Fruit fly (Drosophila melanogaster) whole organism, prepupa: ENCODE data around the gene Gnpnat.

Experiments used
- Blimp-1 ChIP-seq: fragments of 200-800 bp; sonication (Bioruptor generic); optimal IDR thresholded peaks from 3 replicates; lab custom pipeline; 2017; ENCODE audit warnings: missing biosample characterization, missing genetic modification characterization, mild to moderate bottlenecking, moderate library complexity, missing genetic modification reagents
- CG10631 ChIP-seq: fragments of 200-800 bp; sonication (Bioruptor generic); optimal IDR thresholded peaks from 2 replicates; lab custom pipeline; 2016; ENCODE audit warnings: missing biosample characterization, missing genetic modification characterization
- CG10669 ChIP-seq: fragments of 200-800 bp; sonication (Bioruptor generic); optimal IDR thresholded peaks from 3 replicates; lab custom pipeline; 2018; ENCODE audit warnings: missing biosample characterization, mild to moderate bottlenecking, missing genetic modification characterization, moderate library complexity
- CG11294 ChIP-seq: fragments of 200-800 bp; sonication (Bioruptor generic); IDR thresholded peaks from 2 replicates; pipeline ENCODE4 v1.3.6; 2022; ENCODE audit warnings: missing biosample characterization, missing genetic modification characterization
- CG11762 ChIP-seq: fragments of 200-800 bp; sonication (Bioruptor generic); optimal IDR thresholded peaks from 3 replicates; lab custom pipeline; 2016; ENCODE audit warnings: missing biosample characterization, missing genetic modification characterization; ENCODE audit not compliant: insufficient read depth
- CG11902 ChIP-seq: fragments of 200-800 bp; sonication (Bioruptor generic); optimal IDR thresholded peaks from 3 replicates; lab custom pipeline; 2016; ENCODE audit warnings: missing biosample characterization, missing genetic modification characterization
- CG15336 ChIP-seq: fragments of 200-800 bp; sonication (Bioruptor generic); IDR thresholded peaks from 2 replicates; pipeline ENCODE4 v1.3.6; 2022; ENCODE audit warnings: missing biosample characterization, missing genetic modification characterization
- CG1621 ChIP-seq: fragments of 200-800 bp; sonication (Bioruptor generic); optimal IDR thresholded peaks from 3 replicates; lab custom pipeline; 2018; ENCODE audit warnings: missing biosample characterization, mild to moderate bottlenecking, missing genetic modification characterization
- CG16779 ChIP-seq: fragments of 200-800 bp; sonication (Bioruptor generic); optimal IDR thresholded peaks from 3 replicates; lab custom pipeline; 2017; ENCODE audit warnings: missing biosample characterization, mild to moderate bottlenecking, missing genetic modification characterization
- CG3032 ChIP-seq: fragments of 200-800 bp; optimal IDR thresholded peaks from 2 replicates; lab custom pipeline; 2019; ENCODE audit warnings: missing biosample characterization, mild to moderate bottlenecking, missing genetic modification characterization, moderate library complexity
- CG31627 ChIP-seq: fragments of 200-800 bp; sonication (Bioruptor generic); optimal IDR thresholded peaks from 3 replicates; lab custom pipeline; 2016; ENCODE audit warnings: missing biosample characterization, missing genetic modification characterization
- CG34406 ChIP-seq: fragments of 200-800 bp; sonication (Bioruptor generic); optimal IDR thresholded peaks from 3 replicates; lab custom pipeline; 2016; ENCODE audit warnings: missing biosample characterization, missing genetic modification characterization
- CG4318 ChIP-seq: fragments of 200-800 bp; sonication (Bioruptor generic); optimal IDR thresholded peaks from 3 replicates; lab custom pipeline; 2017; ENCODE audit warnings: missing biosample characterization, mild to moderate bottlenecking, missing genetic modification characterization
- CG6163 ChIP-seq: fragments of 200-800 bp; sonication (Bioruptor generic); IDR thresholded peaks from 3 replicates; pipeline ENCODE4 v1.3.6; 2022; ENCODE audit warnings: missing biosample characterization, missing genetic modification characterization
- CG6792 ChIP-seq: fragments of 200-800 bp; sonication (Bioruptor generic); optimal IDR thresholded peaks from 3 replicates; lab custom pipeline; 2016; ENCODE audit warnings: missing biosample characterization, missing genetic modification characterization
- CG6808 ChIP-seq: fragments of 200-800 bp; sonication (Bioruptor generic); optimal IDR thresholded peaks from 3 replicates; lab custom pipeline; 2017; ENCODE audit warnings: missing biosample characterization, missing genetic modification characterization, mild to moderate bottlenecking, moderate library complexity, missing genetic modification reagents
- CG7368 ChIP-seq: fragments of 200-800 bp; sonication (Bioruptor generic); optimal IDR thresholded peaks from 3 replicates; lab custom pipeline; 2016; ENCODE audit warnings: missing biosample characterization, missing genetic modification characterization
- CG8119 ChIP-seq: fragments of 200-800 bp; sonication (Bioruptor generic); IDR thresholded peaks from 3 replicates; pipeline ENCODE4 v1.3.6; 2022; ENCODE audit warnings: missing biosample characterization, missing genetic modification characterization
- CG8319 ChIP-seq: fragments of 200-800 bp; sonication (Bioruptor generic); optimal IDR thresholded peaks from 3 replicates; lab custom pipeline; 2016; ENCODE audit warnings: missing biosample characterization, missing genetic modification characterization
- CG9139 ChIP-seq: fragments of 200-800 bp; sonication (Bioruptor generic); optimal IDR thresholded peaks from 3 replicates; lab custom pipeline; 2017; ENCODE audit warnings: missing biosample characterization, mild to moderate bottlenecking, missing genetic modification characterization
- Eip75B ChIP-seq: fragments of 200-800 bp; sonication (Bioruptor generic); optimal IDR thresholded peaks from 3 replicates; lab custom pipeline; 2016; ENCODE audit warnings: missing biosample characterization, missing genetic modification characterization
- Eip78C ChIP-seq: fragments of 200-800 bp; sonication (Bioruptor generic); peaks from one replicate; lab custom pipeline; 2016; ENCODE audit warnings: missing biosample characterization, missing genetic modification characterization
- Ets21C ChIP-seq: fragments of 200-800 bp; sonication (Bioruptor generic); optimal IDR thresholded peaks from 3 replicates; lab custom pipeline; 2016; ENCODE audit warnings: missing biosample characterization, missing genetic modification characterization
- Ets96B ChIP-seq: fragments of 200-800 bp; optimal IDR thresholded peaks from 2 replicates; lab custom pipeline; 2019; ENCODE audit warnings: missing biosample characterization, mild to moderate bottlenecking, missing genetic modification characterization, moderate library complexity
- Gug ChIP-seq: fragments of 200-800 bp; sonication (Bioruptor generic); IDR thresholded peaks from 2 replicates; pipeline ENCODE4 v1.3.6; 2022; ENCODE audit warnings: missing biosample characterization, missing genetic modification characterization
- Hr38 ChIP-seq: sonication (Bioruptor generic); optimal IDR thresholded peaks from 2 replicates; lab custom pipeline; 2016; ENCODE audit warnings: missing biosample characterization, missing genetic modification characterization
- Hr39 ChIP-seq: fragments of 200-800 bp; sonication (Bioruptor generic); optimal IDR thresholded peaks from 2 replicates; lab custom pipeline; 2016; ENCODE audit warnings: missing biosample characterization, missing genetic modification characterization
- Lpt ChIP-seq: fragments of 200-800 bp; sonication (Bioruptor generic); optimal IDR thresholded peaks from 3 replicates; lab custom pipeline; 2016; ENCODE audit warnings: missing biosample characterization, missing genetic modification characterization
- Met ChIP-seq: fragments of 200-800 bp; sonication (Bioruptor generic); optimal IDR thresholded peaks from 3 replicates; lab custom pipeline; 2016; ENCODE audit warnings: missing biosample characterization, missing genetic modification characterization
- OdsH ChIP-seq: fragments of 200-800 bp; sonication (Bioruptor generic); optimal IDR thresholded peaks from 3 replicates; lab custom pipeline; 2016; ENCODE audit warnings: missing biosample characterization, missing genetic modification characterization
- Sox102F ChIP-seq: fragments of 200-800 bp; sonication (Bioruptor generic); optimal IDR thresholded peaks from 2 replicates; lab custom pipeline; 2016; ENCODE audit warnings: missing biosample characterization, mild to moderate bottlenecking, missing genetic modification characterization
- Sox14 ChIP-seq: fragments of 200-800 bp; sonication (Bioruptor generic); optimal IDR thresholded peaks from 3 replicates; lab custom pipeline; 2016; ENCODE audit warnings: missing biosample characterization, missing genetic modification characterization
- Sox15 ChIP-seq: fragments of 200-800 bp; sonication (Bioruptor generic); optimal IDR thresholded peaks from 3 replicates; lab custom pipeline; 2016; ENCODE audit warnings: missing biosample characterization, missing genetic modification characterization
- achi ChIP-seq: fragments of 200-800 bp; sonication (Bioruptor generic); optimal IDR thresholded peaks from 3 replicates; lab custom pipeline; 2016; ENCODE audit warnings: missing biosample characterization, missing genetic modification characterization
- acj6 ChIP-seq: fragments of 200-800 bp; sonication (Bioruptor generic); optimal IDR thresholded peaks from 3 replicates; lab custom pipeline; 2016; ENCODE audit warnings: missing biosample characterization, missing genetic modification characterization
- cyc ChIP-seq: fragments of 200-800 bp; sonication (Bioruptor generic); optimal IDR thresholded peaks from 3 replicates; lab custom pipeline; 2016; ENCODE audit warnings: missing biosample characterization, missing genetic modification characterization
- dsx ChIP-seq: fragments of 200-800 bp; optimal IDR thresholded peaks from 3 replicates; lab custom pipeline; 2019; ENCODE audit warnings: missing biosample characterization, mild to moderate bottlenecking, missing genetic modification characterization, moderate library complexity; ENCODE audit not compliant: poor library complexity, severe bottlenecking
- esn ChIP-seq: fragments of 200-800 bp; sonication (Bioruptor generic); optimal IDR thresholded peaks from 2 replicates; lab custom pipeline; 2016; ENCODE audit warnings: missing biosample characterization, mild to moderate bottlenecking, missing genetic modification characterization, moderate library complexity
- fd85E ChIP-seq: fragments of 200-800 bp; sonication (Bioruptor generic); optimal IDR thresholded peaks from 3 replicates; lab custom pipeline; 2016; ENCODE audit warnings: missing biosample characterization, missing genetic modification characterization
- fkh ChIP-seq: fragments of 200-800 bp; sonication (Bioruptor generic); optimal IDR thresholded peaks from 3 replicates; lab custom pipeline; 2017; ENCODE audit warnings: missing biosample characterization, mild to moderate bottlenecking, missing genetic modification characterization, moderate library complexity
- lz ChIP-seq: fragments of 200-800 bp; sonication (Bioruptor generic); optimal IDR thresholded peaks from 3 replicates; lab custom pipeline; 2016; ENCODE audit warnings: missing biosample characterization, missing genetic modification characterization
- pdm3 ChIP-seq: fragments of 200-800 bp; sonication (Bioruptor generic); optimal IDR thresholded peaks from 3 replicates; lab custom pipeline; 2016; ENCODE audit warnings: missing biosample characterization, missing genetic modification characterization
- salr ChIP-seq, 2 experiments: fragments of 200-800 bp; sonication (Bioruptor generic); optimal IDR thresholded peaks; 3 replicates each; lab custom pipeline; 2016 to 2018; ENCODE audit warnings: missing biosample characterization in 2 of 2, missing genetic modification characterization in 2 of 2, mild to moderate bottlenecking in 1 of 2
- spab ChIP-seq: fragments of 200-800 bp; sonication (Bioruptor generic); optimal IDR thresholded peaks from 2 replicates; lab custom pipeline; 2017; ENCODE audit warnings: missing biosample characterization, mild to moderate bottlenecking, missing genetic modification characterization, missing genetic modification reagents
- ss ChIP-seq, 2 experiments: fragments of 200-800 bp; sonication (Bioruptor generic); optimal IDR thresholded peaks; 2 replicates in 1 of 2; 3 replicates in 1 of 2; lab custom pipeline; 2017 to 2018; ENCODE audit warnings: mild to moderate bottlenecking in 2 of 2, missing biosample characterization in 2 of 2, missing genetic modification characterization in 2 of 2, moderate library complexity in 1 of 2
- svp ChIP-seq: fragments of 200-800 bp; sonication (Bioruptor generic); peaks from one replicate; lab custom pipeline; 2016; ENCODE audit warnings: missing biosample characterization, missing genetic modification characterization
- topi ChIP-seq: fragments of 200-800 bp; sonication (Bioruptor generic); optimal IDR thresholded peaks from 3 replicates; lab custom pipeline; 2016; ENCODE audit warnings: missing biosample characterization, missing genetic modification characterization

Gene Gnpnat

DNA sequence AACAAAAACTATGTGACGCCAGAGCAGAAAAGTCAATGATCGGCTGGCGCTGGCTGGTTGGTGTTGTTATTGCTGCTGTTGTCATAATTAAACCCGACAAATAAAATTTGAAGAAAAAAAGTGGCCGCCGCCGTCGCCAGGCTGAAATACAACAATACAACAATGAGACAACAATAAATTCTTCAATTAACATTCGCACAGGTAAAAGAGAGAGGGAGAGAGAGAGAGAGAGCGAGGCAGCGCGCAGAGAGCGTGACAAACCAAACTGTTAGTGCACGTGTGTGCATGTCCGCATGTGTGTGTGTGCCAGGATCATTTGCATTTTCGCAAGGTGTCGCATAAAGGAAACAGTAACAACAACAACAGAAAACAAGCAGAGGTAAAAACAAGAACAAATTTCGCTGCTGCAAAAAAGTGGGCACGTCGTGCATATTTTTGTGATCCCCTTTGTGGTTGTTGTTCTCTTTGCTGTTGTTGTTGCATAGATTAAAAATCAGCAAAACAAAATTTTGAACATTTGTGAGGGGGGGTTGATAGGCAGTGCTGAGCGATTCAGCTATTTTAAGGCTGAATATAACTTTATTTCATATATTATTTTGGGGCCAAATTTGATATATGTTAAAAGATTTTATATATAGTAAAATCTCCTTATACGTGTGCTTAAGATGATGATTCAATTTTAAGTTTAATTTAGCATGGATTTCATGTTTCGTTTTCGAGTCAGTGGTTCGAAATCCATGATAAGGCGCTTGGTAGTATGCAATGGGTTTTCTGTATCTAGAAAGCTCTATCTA, 26.4 kb downstream of the Gnpnat start:
- TF ChIP-seq ss (GFP tag; optimal IDR thresholded peaks at IDR 0.05; lab: Kevin White, UChicago) (peak in 1 of 2 experiments; percentile 39), salr (GFP tag; optimal IDR thresholded peaks at IDR 0.05; lab: Kevin White, UChicago) (no peak), CG8119 (GFP tag; lab: Robert Waterston, UW) (no peak), Eip78C (peak; percentile 56), pdm3 (no peak)

DNA sequence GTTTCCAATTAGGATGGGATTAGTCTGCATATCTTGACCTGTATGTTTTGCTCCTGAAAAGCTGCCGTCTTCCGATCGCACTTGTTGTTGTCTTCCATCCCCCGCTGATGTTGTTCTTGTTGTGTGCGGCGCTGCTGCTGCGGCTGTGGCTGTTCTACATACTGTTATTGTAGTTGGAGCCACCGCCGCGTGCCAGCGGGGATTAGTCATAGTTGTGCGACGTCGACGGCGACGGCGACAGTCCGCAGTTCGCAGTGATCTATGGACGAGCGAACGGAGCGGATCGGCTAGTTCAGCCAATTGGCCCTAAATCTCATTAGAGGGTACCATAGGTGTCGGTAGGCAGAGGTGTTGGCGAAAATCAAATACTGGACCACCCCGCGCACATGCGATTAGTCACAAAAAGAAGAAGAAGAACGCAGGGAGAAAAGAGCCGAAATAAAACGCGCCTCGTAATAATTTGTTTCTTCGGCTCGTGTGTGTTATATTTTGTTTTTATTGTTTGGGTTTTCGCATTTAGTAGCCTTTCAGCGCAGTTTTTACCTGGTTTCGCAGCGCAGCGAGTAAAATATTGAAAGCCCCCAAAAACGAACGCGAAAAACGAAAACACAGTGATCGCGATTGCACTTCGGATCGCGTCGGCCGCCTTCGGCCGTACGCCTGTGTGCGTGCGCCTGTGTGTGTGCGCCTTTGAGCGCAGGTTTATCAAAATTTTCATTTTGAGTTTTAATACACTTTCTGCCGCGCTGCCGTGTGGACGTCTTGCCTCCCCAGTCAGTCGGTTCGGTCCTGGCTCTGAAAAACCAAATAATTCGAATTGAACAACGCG, 27.4 kb downstream of the Gnpnat start, which contains the start of gene kay:
kay (plus strand) TSS at position 729 of the 829 bp plus-strand sequence.
- TF ChIP-seq Sox102F (peak; percentile 25), CG7368 (no peak), CG1621 (tag; lab: Kevin White, UChicago) (no peak), Blimp-1 (GFP tag; lab: Kevin White, UChicago) (no peak), acj6 (no peak), dsx (no peak), Ets96B (tag; lab: Kevin White, UChicago) (no peak), achi (GFP tag; lab: Kevin White, UChicago) (no peak), Lpt (GFP tag; lab: Kevin White, UChicago) (no peak), svp (peak; percentile 48), topi (GFP tag; lab: Kevin White, UChicago) (no peak), CG9139 (GFP tag; lab: Kevin White, UChicago) (no peak), Ets21C (GFP tag; lab: Kevin White, UChicago) (no peak), cyc (no peak), Gug (GFP tag; lab: Robert Waterston, UW) (no peak), CG8119 (GFP tag; lab: Robert Waterston, UW) (no peak), CG4318 (GFP tag; lab: Kevin White, UChicago) (no peak), CG16779 (tag; lab: Kevin White, UChicago) (no peak), CG10669 (GFP tag; lab: Kevin White, UChicago) (peak; percentile 11), Hr39 (GFP tag; lab: Kevin White, UChicago) (no peak), CG6808 (GFP tag; lab: Kevin White, UChicago) (peak; percentile 11), spab (GFP tag; lab: Kevin White, UChicago) (no peak), fkh (no peak), CG34406 (GFP tag; lab: Kevin White, UChicago) (no peak), Sox14 (GFP tag; lab: Kevin White, UChicago) (no peak), CG11902 (GFP tag; lab: Kevin White, UChicago) (no peak), Met (GFP tag; lab: Kevin White, UChicago) (peak; percentile 26), CG3032 (tag; lab: Kevin White, UChicago) (no peak), CG6792 (GFP tag; lab: Kevin White, UChicago) (no peak), esn (GFP tag; lab: Kevin White, UChicago) (no peak), CG10631 (GFP tag; lab: Kevin White, UChicago) (no peak), Eip75B (GFP tag; lab: Kevin White, UChicago) (no peak), CG15336 (GFP tag; lab: Robert Waterston, UW) (no peak), CG11294 (GFP tag; lab: Robert Waterston, UW) (no peak), OdsH (GFP tag; lab: Kevin White, UChicago) (no peak), Sox15 (no peak), fd85E (GFP tag; lab: Kevin White, UChicago) (no peak), CG8319 (GFP tag; lab: Kevin White, UChicago) (no peak), CG11762 (GFP tag; lab: Kevin White, UChicago) (no peak), Hr38 (GFP tag; lab: Kevin White, UChicago) (no peak), CG6163 (GFP tag; lab: Robert Waterston, UW) (0 out of 3 replicates have a peak, but pooled peaks have one; percentile 33), Eip78C (peak; percentile 54), lz (GFP tag; lab: Kevin White, UChicago) (no peak), CG31627 (GFP tag; lab: Kevin White, UChicago) (no peak)
